Fruit fly (Drosophila melanogaster) whole organism, embryonic: ENCODE results near the gene BTBD9.
A peak's percentile ranks its signal among the peaks of the same experiment; 100 is the strongest.

ENCODE experiments used
- Asciz ChIP-seq: fragments of 200-800 bp; sonication (Bioruptor generic); optimal IDR thresholded peaks from 2 replicates; lab custom pipeline; 2017; ENCODE audit warnings: missing biosample characterization, mild to moderate bottlenecking, missing genetic modification characterization, missing genetic modification reagents
- Awh ChIP-seq: fragments of 200-800 bp; sonication (Bioruptor generic); IDR thresholded peaks from 2 replicates; pipeline ENCODE4, ENCODE4 v1.3.6; 2022; ENCODE audit warnings: missing biosample characterization, missing genetic modification characterization
- Bdp1 ChIP-seq: fragments of 200-800 bp; sonication (Bioruptor generic); optimal IDR thresholded peaks from 3 replicates; lab custom pipeline; 2016; ENCODE audit warnings: missing biosample characterization, missing genetic modification characterization
- CG10431 ChIP-seq: fragments of 200-800 bp; sonication (Bioruptor generic); optimal IDR thresholded peaks from 3 replicates; lab custom pipeline; 2018; ENCODE audit warnings: missing biosample characterization, mild to moderate bottlenecking, missing genetic modification characterization
- CG12391 ChIP-seq: fragments of 200-800 bp; sonication (Bioruptor generic); optimal IDR thresholded peaks from 3 replicates; lab custom pipeline; 2018; ENCODE audit warnings: missing biosample characterization, mild to moderate bottlenecking, missing genetic modification characterization, moderate library complexity
- CG13123 ChIP-seq: fragments of 200-800 bp; sonication (Bioruptor generic); optimal IDR thresholded peaks from 2 replicates; lab custom pipeline; 2016; ENCODE audit warnings: missing biosample characterization, missing genetic modification characterization
- CG13287 ChIP-seq: fragments of 200-800 bp; sonication (Bioruptor generic); IDR thresholded peaks from 2 replicates; pipeline ENCODE4 v1.3.6; 2022; ENCODE audit warnings: missing biosample characterization, missing genetic modification characterization; ENCODE audit not compliant: partially characterized antibody
- CG14710 ChIP-seq: fragments of 200-800 bp; sonication (Bioruptor generic); optimal IDR thresholded peaks from 3 replicates; lab custom pipeline; 2019; ENCODE audit warnings: missing biosample characterization, mild to moderate bottlenecking, missing genetic modification characterization, moderate library complexity
- CG14860 ChIP-seq: fragments of 200-800 bp; sonication (Bioruptor generic); IDR thresholded peaks from 3 replicates; pipeline ENCODE4 v1.3.6; 2022; ENCODE audit warnings: missing biosample characterization, missing genetic modification characterization; ENCODE audit not compliant: partially characterized antibody
- CG17328 ChIP-seq: fragments of 200-800 bp; sonication (Bioruptor generic); IDR thresholded peaks from 2 replicates; pipeline ENCODE4 v1.3.6; 2022; ENCODE audit warnings: missing biosample characterization, missing genetic modification characterization
- CG17568 ChIP-seq: fragments of 200-800 bp; sonication (Bioruptor generic); optimal IDR thresholded peaks from 2 replicates; lab custom pipeline; 2018; ENCODE audit warnings: missing biosample characterization, mild to moderate bottlenecking, missing genetic modification characterization, moderate library complexity
- CG32532 ChIP-seq: fragments of 200-800 bp; sonication (Bioruptor generic); IDR thresholded peaks from 2 replicates; pipeline ENCODE4 v1.3.6; 2022; ENCODE audit warnings: missing biosample characterization, missing genetic modification characterization
- CG34422 ChIP-seq: fragments of 200-800 bp; sonication (Bioruptor generic); IDR thresholded peaks from 3 replicates; pipeline ENCODE4 v1.3.6; 2022; ENCODE audit warnings: missing biosample characterization, missing genetic modification characterization
- CG42726 ChIP-seq: fragments of 200-800 bp; sonication (Bioruptor generic); IDR thresholded peaks from 2 replicates; pipeline ENCODE4 v1.3.6; 2022; ENCODE audit warnings: missing biosample characterization, missing genetic modification characterization; ENCODE audit not compliant: partially characterized antibody
- CG6683 ChIP-seq: fragments of 200-800 bp; sonication (Bioruptor generic); optimal IDR thresholded peaks from 2 replicates; lab custom pipeline; 2017; ENCODE audit warnings: missing biosample characterization, mild to moderate bottlenecking, missing genetic modification characterization, missing genetic modification reagents
- CG6791 ChIP-seq: fragments of 200-800 bp; sonication (Bioruptor generic); IDR thresholded peaks from 3 replicates; pipeline ENCODE4 v1.3.6; 2022; ENCODE audit warnings: missing biosample characterization, missing genetic modification characterization; ENCODE audit not compliant: partially characterized antibody
- CG7271 ChIP-seq: fragments of 200-800 bp; sonication (Bioruptor generic); optimal IDR thresholded peaks from 2 replicates; lab custom pipeline; 2018; ENCODE audit warnings: missing biosample characterization, mild to moderate bottlenecking, missing genetic modification characterization, moderate library complexity
- CG7357 ChIP-seq: fragments of 200-800 bp; sonication (Bioruptor generic); IDR thresholded peaks from 3 replicates; pipeline ENCODE4 v1.3.6; 2022; ENCODE audit warnings: missing biosample characterization, missing genetic modification characterization
- CG8281 ChIP-seq: fragments of 200-800 bp; sonication (Bioruptor generic); optimal IDR thresholded peaks from 2 replicates; lab custom pipeline; 2018; ENCODE audit warnings: missing biosample characterization, mild to moderate bottlenecking, missing genetic modification characterization, moderate library complexity
- CG8359 ChIP-seq: fragments of 200-800 bp; sonication (Bioruptor generic); optimal IDR thresholded peaks from 2 replicates; lab custom pipeline; 2017; ENCODE audit warnings: missing biosample characterization, mild to moderate bottlenecking, missing genetic modification characterization, borderline replicate concordance
- CG8924 ChIP-seq: fragments of 200-800 bp; optimal IDR thresholded peaks from 3 replicates; lab custom pipeline; 2019; ENCODE audit warnings: missing biosample characterization, mild to moderate bottlenecking, missing genetic modification characterization, moderate library complexity
- CG9609 ChIP-seq: fragments of 200-800 bp; sonication (Bioruptor generic); optimal IDR thresholded peaks from 3 replicates; lab custom pipeline; 2016; ENCODE audit warnings: missing biosample characterization, missing genetic modification characterization
- CoRest ChIP-seq: fragments of 200-800 bp; sonication (Bioruptor generic); optimal IDR thresholded peaks from 3 replicates; lab custom pipeline; 2018; ENCODE audit warnings: missing biosample characterization, mild to moderate bottlenecking, missing genetic modification characterization, moderate library complexity
- D ChIP-seq, 2 experiments: fragments of 200-800 bp in 1 of 2; fragments of >200 bp in 1 of 2; sonication (Bioruptor generic) in 1 of 2; optimal IDR thresholded peaks; 2 replicates in 1 of 2; 3 replicates in 1 of 2; lab custom pipeline; 2017; ENCODE audit warnings: mild to moderate bottlenecking in 1 of 2, missing biosample characterization in 1 of 2, missing genetic modification characterization in 1 of 2, missing genetic modification reagents in 1 of 2
- Dip2 ChIP-seq: fragments of 200-800 bp; sonication (Bioruptor generic); IDR thresholded peaks from 2 replicates; pipeline ENCODE4 v1.3.6; 2022; ENCODE audit warnings: missing biosample characterization, missing genetic modification characterization
- Fer3 ChIP-seq: fragments of 200-800 bp; sonication (Bioruptor generic); optimal IDR thresholded peaks from 2 replicates; lab custom pipeline; 2018; ENCODE audit warnings: missing biosample characterization, mild to moderate bottlenecking, missing genetic modification characterization, moderate library complexity
- Hmr ChIP-seq: fragments of 200-800 bp; sonication (Bioruptor generic); optimal IDR thresholded peaks from 3 replicates; lab custom pipeline; 2017; ENCODE audit warnings: mild to moderate bottlenecking, missing biosample characterization, missing genetic modification reagents, missing genetic modification characterization
- Meics ChIP-seq: fragments of 200-800 bp; sonication (Bioruptor generic); optimal IDR thresholded peaks from 2 replicates; lab custom pipeline; 2017; ENCODE audit warnings: missing biosample characterization, mild to moderate bottlenecking, missing genetic modification characterization
- Myb ChIP-seq: fragments of 200-800 bp; sonication (Bioruptor generic); optimal IDR thresholded peaks from 2 replicates; lab custom pipeline; 2016; ENCODE audit warnings: missing biosample characterization, missing genetic modification characterization
- NFAT ChIP-seq: fragments of 200-800 bp; sonication (Bioruptor generic); IDR thresholded peaks from 2 replicates; pipeline ENCODE4 v1.3.6; 2022; ENCODE audit warnings: missing biosample characterization, missing genetic modification characterization
- Pdp1 ChIP-seq, 2 experiments: fragments of 200-800 bp; sonication (Bioruptor generic); optimal IDR thresholded peaks; 3 replicates each; lab custom pipeline; 2016; ENCODE audit warnings: missing biosample characterization in 2 of 2, missing genetic modification characterization in 2 of 2, mild to moderate bottlenecking in 1 of 2, moderate library complexity in 1 of 2
- Ravus ChIP-seq: fragments of 200-800 bp; sonication (Bioruptor generic); IDR thresholded peaks from 2 replicates; pipeline ENCODE4 v1.3.6; 2022; ENCODE audit warnings: missing biosample characterization, missing genetic modification characterization
- Tbp ChIP-seq: fragments of >200 bp; optimal IDR thresholded peaks from 2 replicates; lab custom pipeline; 2018; ENCODE audit warnings: missing biosample characterization, missing genetic modification characterization
- Xbp1 ChIP-seq: fragments of 200-800 bp; sonication (Bioruptor generic); optimal IDR thresholded peaks from 3 replicates; lab custom pipeline; 2016; ENCODE audit warnings: missing biosample characterization, mild to moderate bottlenecking, missing genetic modification characterization
- Xrp1 ChIP-seq: fragments of 200-800 bp; sonication (Bioruptor generic); IDR thresholded peaks from 2 replicates; pipeline ENCODE4 v1.3.6; 2022; ENCODE audit warnings: missing biosample characterization, missing genetic modification characterization
- YL-1 ChIP-seq: fragments of 200-800 bp; sonication (Bioruptor generic); optimal IDR thresholded peaks from 3 replicates; lab custom pipeline; 2017; ENCODE audit warnings: missing biosample characterization, mild to moderate bottlenecking, missing genetic modification characterization
- bab2 ChIP-seq: fragments of 200-800 bp; sonication (Bioruptor generic); optimal IDR thresholded peaks from 2 replicates; lab custom pipeline; 2016; ENCODE audit warnings: missing biosample characterization, missing genetic modification characterization
- croc ChIP-seq: fragments of 200-800 bp; sonication (Bioruptor generic); conservative IDR thresholded peaks from 3 replicates; pipeline ENCODE4 v1.3.6; 2022; ENCODE audit warnings: missing biosample characterization, missing genetic modification characterization
- danr ChIP-seq: fragments of 200-800 bp; sonication (Bioruptor generic); IDR thresholded peaks from 2 replicates; pipeline ENCODE4 v1.3.6; 2022; ENCODE audit warnings: missing biosample characterization, missing genetic modification characterization
- eve ChIP-seq, 2 experiments: fragments of >200 bp; optimal IDR thresholded peaks; 2 replicates each; lab custom pipeline; 2017; ENCODE audit warnings: missing biosample characterization in 2 of 2, missing genetic modification characterization in 2 of 2
- grn ChIP-seq: fragments of 200-800 bp; sonication (Bioruptor generic); optimal IDR thresholded peaks from 3 replicates; lab custom pipeline; 2017; ENCODE audit warnings: missing biosample characterization, missing genetic modification characterization
- gsb-n ChIP-seq: fragments of 200-800 bp; sonication (Bioruptor generic); optimal IDR thresholded peaks from 3 replicates; lab custom pipeline; 2018; ENCODE audit warnings: missing biosample characterization, mild to moderate bottlenecking, missing genetic modification characterization
- hb ChIP-seq: fragments of 200-800 bp; sonication (Bioruptor generic); IDR thresholded peaks from 3 replicates; pipeline ENCODE4 v1.3.6; 2022; ENCODE audit warnings: missing biosample characterization, missing genetic modification characterization; ENCODE audit not compliant: partially characterized antibody
- jigr1 ChIP-seq: fragments of 200-800 bp; sonication (Bioruptor generic); IDR thresholded peaks from 3 replicates; pipeline ENCODE4 v1.3.6; 2022; ENCODE audit warnings: missing biosample characterization, missing genetic modification characterization
- mld ChIP-seq: fragments of 200-800 bp; sonication (Bioruptor generic); IDR thresholded peaks from 3 replicates; pipeline ENCODE4 v1.3.6; 2022; ENCODE audit warnings: missing biosample characterization, missing genetic modification characterization; ENCODE audit not compliant: partially characterized antibody
- nom ChIP-seq: fragments of 200-800 bp; sonication (Bioruptor generic); optimal IDR thresholded peaks from 2 replicates; lab custom pipeline; 2017; ENCODE audit warnings: missing biosample characterization, missing genetic modification characterization, mild to moderate bottlenecking, moderate library complexity, missing genetic modification reagents
- tna ChIP-seq: fragments of 200-800 bp; sonication (Bioruptor generic); IDR thresholded peaks from 2 replicates; pipeline ENCODE4 v1.3.6; 2022; ENCODE audit warnings: missing biosample characterization, missing genetic modification characterization; ENCODE audit not compliant: partially characterized antibody
- usp ChIP-seq: fragments of >200 bp; optimal IDR thresholded peaks from 2 replicates; lab custom pipeline; 2017; ENCODE audit warnings: missing biosample characterization, missing genetic modification characterization

Gene BTBD9

dm6 chrX:10786443-10787097, 18.2 kb downstream of the BTBD9 start, which contains the start of the genes Ant2 and sesB (continued):
- peak; percentile 77 for TF ChIP-seq CG6791 (GFP tag; lab: Robert Waterston, UW)
- TF ChIP-seq Ravus (GFP tag; lab: Robert Waterston, UW), result no peak
- TF ChIP-seq Myb (GFP tag; lab: Kevin White, UChicago), result no peak
- no peak for TF ChIP-seq Xbp1 (GFP tag; lab: Kevin White, UChicago)
- no peak for TF ChIP-seq Xrp1 (GFP tag; lab: Robert Waterston, UW)
- no peak for TF ChIP-seq CG8281
- peak; percentile 3 for TF ChIP-seq CG12391
- no peak for TF ChIP-seq D (optimal IDR thresholded peaks at IDR 0.05; lab: Kevin White, UChicago)
- TF ChIP-seq D (GFP tag; optimal IDR thresholded peaks at IDR 0.05; lab: Kevin White, UChicago), result no peak
- peak; percentile 64; the same call in 1 of the 3 replicates for TF ChIP-seq hb (GFP tag; lab: Robert Waterston, UW)
- TF ChIP-seq Bdp1, result no peak
- TF ChIP-seq Hmr, result no peak
- peak; percentile 55 for TF ChIP-seq tna
- TF ChIP-seq CoRest (tag; lab: Kevin White, UChicago), result no peak
- TF ChIP-seq Fer3, result no peak
- TF ChIP-seq CG7357 (GFP tag; lab: Robert Waterston, UW), result no peak
- peak; percentile 75 for TF ChIP-seq CG13287 (GFP tag; lab: Robert Waterston, UW)
- no peak for TF ChIP-seq CG32532 (GFP tag; lab: Robert Waterston, UW)
- no peak for TF ChIP-seq CG7271 (tag; lab: Kevin White, UChicago)
- TF ChIP-seq usp (GFP tag; lab: Kevin White, UChicago), result no peak
- peak in 1 of 2 experiments; percentile 59 for TF ChIP-seq eve (GFP tag; optimal IDR thresholded peaks at IDR 0.05; lab: Kevin White, UChicago)
- TF ChIP-seq Dip2 (GFP tag; lab: Robert Waterston, UW), result no peak
- no peak for TF ChIP-seq Tbp (GFP tag; lab: Kevin White, UChicago)
- no peak for TF ChIP-seq CG13123 (GFP tag; lab: Kevin White, UChicago)
- TF ChIP-seq CG17568, result peak; percentile 38
- no peak for TF ChIP-seq jigr1 (GFP tag; lab: Robert Waterston, UW)
- TF ChIP-seq croc (GFP tag; lab: Robert Waterston, UW), result no peak
- TF ChIP-seq CG14710 (tag; lab: Kevin White, UChicago), result peak; percentile 2
- no peak for TF ChIP-seq Meics (GFP tag; lab: Kevin White, UChicago)
- no peak for TF ChIP-seq Awh
- TF ChIP-seq mld (GFP tag; lab: Robert Waterston, UW), result peak; percentile 35; the same call in 1 of the 3 replicates
- no peak for TF ChIP-seq CG9609 (GFP tag; lab: Kevin White, UChicago)
- TF ChIP-seq CG10431 (GFP tag; lab: Kevin White, UChicago), result no peak
- TF ChIP-seq Pdp1 (GFP tag; optimal IDR thresholded peaks at IDR 0.05; lab: Kevin White, UChicago), result peak in 1 of 2 experiments; percentile 96
- no peak for TF ChIP-seq NFAT (GFP tag; lab: Robert Waterston, UW)
- TF ChIP-seq gsb-n, result no peak
- peak; percentile 13 for TF ChIP-seq nom
- no peak for TF ChIP-seq YL-1
- TF ChIP-seq bab2, result no peak
- no peak for TF ChIP-seq Asciz (GFP tag; lab: Kevin White, UChicago)
- TF ChIP-seq CG14860 (GFP tag; lab: Robert Waterston, UW), result no peak; the same call in 2 of the 3 replicates
- no peak for TF ChIP-seq grn (GFP tag; lab: Kevin White, UChicago)
- TF ChIP-seq CG6683 (GFP tag; lab: Kevin White, UChicago), result no peak
- TF ChIP-seq CG17328 (GFP tag; lab: Robert Waterston, UW), result no peak
- TF ChIP-seq danr, result no peak
- TF ChIP-seq CG8924 (tag; lab: Kevin White, UChicago), result no peak
- TF ChIP-seq CG8359 (GFP tag; lab: Kevin White, UChicago), result no peak
- TF ChIP-seq CG42726 (GFP tag; lab: Robert Waterston, UW), result peak; percentile 68; the same call in 1 of the 2 replicates
- no peak for TF ChIP-seq CG34422 (GFP tag; lab: Robert Waterston, UW)
